Worm (Caenorhabditis elegans): ENCODE results near the gene C32D5.10.

The C32D5.10 gene

ce11 chrII:6346551-6347079 is 5.2 kb downstream of the C32D5.10 start (continued):
- TF ChIP-seq Y75B8A.6 (GFP tag; IDR thresholded peaks at IDR 0.05) (peak; percentile 54; the same call in 1 of the 2 replicates), arid-1 (GFP tag; conservative IDR thresholded peaks at IDR 0.05) (peak; percentile 56; the same call in 1 of the 2 replicates), mxl-2 (GFP tag; conservative IDR thresholded peaks at IDR 0.05) (no peak), madf-5 (GFP tag; IDR thresholded peaks at IDR 0.05) (peak in 1 of 2 experiments; percentile 65; a peak in 1 of 4 replicates), dmd-6 (GFP tag; IDR thresholded peaks at IDR 0.05) (peak; percentile 47; the same call in 1 of the 2 replicates), fkh-10 (GFP tag; optimal IDR thresholded peaks at IDR 0.05) (no peak), egl-27 (tag; optimal IDR thresholded peaks at IDR 0.05) (no peak), unc-39 (tag; optimal IDR thresholded peaks at IDR 0.05) (no peak), nhr-237 (tag; optimal IDR thresholded peaks at IDR 0.05) (no peak), egl-43 (GFP tag; IDR thresholded peaks at IDR 0.05) (peak; percentile 29; the same call in 1 of the 2 replicates), F37D6.2 (tag; optimal IDR thresholded peaks at IDR 0.05) (peak; percentile 20), Y48G9A.11 (GFP tag; IDR thresholded peaks at IDR 0.05) (no peak; the same call in 1 of the 2 replicates), F44E2.7 (GFP tag; IDR thresholded peaks at IDR 0.05) (no peak)

- TF ChIP-seq daf-16 (GFP tag; optimal IDR thresholded peaks at IDR 0.05) (no peak), daf-16 (tag; optimal IDR thresholded peaks at IDR 0.05) (peak; percentile 56), madf-9 (GFP tag; conservative IDR thresholded peaks at IDR 0.05) (peak; percentile 44), aha-1 (tag) (peak; percentile 92), zag-1 (tag; optimal IDR thresholded peaks at IDR 0.05) (no peak), hlh-30 (tag; optimal IDR thresholded peaks at IDR 0.05; ENCODE audit: insufficient read depth) (peak; percentile 75), F10B5.3 (tag; optimal IDR thresholded peaks at IDR 0.05) (no peak), duxl-1 (tag; optimal IDR thresholded peaks at IDR 0.05; ENCODE audit: poor library complexity) (no peak), snpc-1.2 (GFP tag; IDR thresholded peaks at IDR 0.05) (0 out of 2 replicates have a peak, but pooled peaks have one; percentile 27), ama-1 (optimal IDR thresholded peaks at IDR 0.05) (peak; percentile 48), dve-1 (tag; optimal IDR thresholded peaks at IDR 0.05; ENCODE audit: insufficient read depth) (peak; percentile 47), spr-1 (tag; optimal IDR thresholded peaks at IDR 0.05) (no peak), hlh-11 (tag; optimal IDR thresholded peaks at IDR 0.05) (peak; percentile 37), nhr-28 (tag; optimal IDR thresholded peaks at IDR 0.05) (peak; percentile 11), dmd-8 (GFP tag; IDR thresholded peaks at IDR 0.05) (peak; percentile 29; the same call in 1 of the 2 replicates), ztf-7 (tag; optimal IDR thresholded peaks at IDR 0.05) (peak; percentile 30), mdl-1 (tag; optimal IDR thresholded peaks at IDR 0.05) (peak in 1 of 2 experiments; percentile 66), pqm-1 (tag; optimal IDR thresholded peaks at IDR 0.05) (peak; percentile 18), lin-15B (tag; optimal IDR thresholded peaks at IDR 0.05) (no peak), dpl-1 (GFP tag; optimal IDR thresholded peaks at IDR 0.05) (no peak), lin-29 (GFP tag; IDR thresholded peaks at IDR 0.05) (no peak), mxl-3 (GFP tag; optimal IDR thresholded peaks at IDR 0.05) (peak; percentile 38), Y105C5A.15 (GFP tag; IDR thresholded peaks at IDR 0.05) (0 out of 2 replicates have a peak, but pooled peaks have one; percentile 41)
Measured at ce11 chrII:6345195-6346158, 6.3 kb downstream of the C32D5.10 start, which contains the start of gene C32D5.8. Gene C32D5.8 (minus strand): TSS chrII:6345964.

DNA sequence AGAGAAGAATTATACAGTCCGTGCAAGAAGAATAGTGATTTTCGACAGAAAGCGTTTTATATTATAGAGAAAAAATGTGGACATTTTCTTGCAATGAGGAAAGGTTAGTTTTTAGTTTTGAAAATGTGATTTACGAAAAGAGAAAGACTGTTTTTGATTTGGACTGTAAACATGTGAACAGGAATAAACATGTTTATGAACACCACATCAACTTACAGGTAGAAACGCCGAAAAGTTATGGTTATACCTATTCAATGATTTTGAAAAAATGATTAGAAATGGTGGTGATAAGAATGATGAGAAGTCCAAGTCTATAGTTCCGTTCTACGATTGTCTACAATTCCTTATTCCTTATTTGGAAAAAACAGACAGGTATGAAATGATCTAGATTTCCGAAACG is 7.3 kb downstream of the C32D5.10 start:
- TF ChIP-seq daf-16 (GFP tag; optimal IDR thresholded peaks at IDR 0.05) (no peak), daf-16 (tag; optimal IDR thresholded peaks at IDR 0.05) (peak; percentile 98), F26F4.8 (GFP tag; conservative IDR thresholded peaks at IDR 0.05) (no peak)
